Fruit fly (Drosophila melanogaster): ENCODE data around the gene CG9168.

CG9168 gene

DNA sequence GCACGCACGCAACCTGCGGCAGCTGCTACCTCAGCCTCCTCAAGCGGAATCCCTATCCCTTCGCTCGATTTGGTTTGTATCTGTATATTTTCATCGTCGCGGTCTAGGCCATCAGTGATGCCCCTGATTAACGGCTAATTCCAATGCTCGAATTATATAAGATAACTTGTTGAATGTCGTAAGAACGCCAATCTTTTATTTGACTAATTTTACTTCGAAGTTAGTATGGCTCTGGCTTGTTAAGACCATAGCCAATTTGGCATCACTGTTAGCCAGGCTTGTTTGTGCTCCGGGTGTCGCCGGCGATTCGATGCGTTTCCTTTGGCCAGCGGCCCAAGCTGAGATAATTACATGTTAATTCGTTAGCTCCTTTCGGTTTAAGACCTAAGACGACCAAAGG is 3.2 kb downstream of the CG9168 start (continued):
- no peak for TF ChIP-seq exex (tag; optimal IDR thresholded peaks at IDR 0.05)

DNA sequence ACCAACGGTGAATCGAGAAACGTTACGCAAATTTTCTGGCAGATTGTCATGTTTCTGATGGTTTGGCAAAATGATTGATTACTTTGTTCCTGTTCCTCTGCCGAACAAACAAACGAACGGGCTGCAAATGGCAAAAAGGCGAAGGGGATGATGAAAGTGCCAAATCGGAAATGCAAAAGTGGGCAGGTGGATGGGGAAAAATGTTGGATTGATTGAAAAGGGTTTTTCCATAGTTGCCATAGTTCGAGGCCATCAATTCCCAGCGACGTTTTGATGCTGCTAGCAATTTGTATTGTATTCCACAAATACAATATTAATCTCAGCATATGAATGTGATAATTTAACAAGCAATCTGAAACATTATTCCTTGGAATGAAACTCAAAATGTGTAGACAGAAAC is 5.1 kb downstream of the CG9168 start, which contains the start of gene FucTD:
FucTD (plus strand) TSS at position 301 of the 400 bp plus-strand sequence.
- TF ChIP-seq BtbVII (GFP tag; optimal IDR thresholded peaks at IDR 0.05) (no peak), CG6689 (GFP tag; IDR thresholded peaks at IDR 0.05) (no peak), psq (GFP tag; optimal IDR thresholded peaks at IDR 0.05) (no peak), Ets97D (GFP tag; optimal IDR thresholded peaks at IDR 0.05) (no peak), CG32767 (GFP tag; IDR thresholded peaks at IDR 0.05) (no peak), toy (GFP tag; IDR thresholded peaks at IDR 0.05) (no peak)

DNA sequence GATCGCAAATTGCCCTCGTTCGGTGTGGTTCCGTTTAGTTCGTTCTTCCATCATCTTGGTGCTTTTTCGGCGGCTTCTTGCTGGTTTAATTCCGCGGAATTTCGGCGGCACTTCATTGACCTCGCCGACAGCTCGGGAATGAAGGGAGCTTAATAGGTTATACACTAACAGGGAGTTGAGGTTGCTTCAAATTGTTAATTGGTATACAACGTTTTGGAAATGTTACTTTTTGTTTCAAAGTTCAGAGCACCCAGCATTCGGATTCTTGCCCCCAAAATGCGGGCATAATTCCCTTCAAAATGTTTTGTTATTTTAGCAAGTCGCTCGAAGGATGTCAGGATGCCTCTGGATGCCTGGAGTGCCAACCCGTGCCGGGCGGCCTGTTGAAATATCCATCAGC is 7.0 kb downstream of the CG9168 start:
- TF ChIP-seq row (GFP tag; IDR thresholded peaks at IDR 0.05), result 0 out of 3 replicates have a peak, but pooled peaks have one; percentile 10
- TF ChIP-seq CG13624 (GFP tag; optimal IDR thresholded peaks at IDR 0.05), result no peak

DNA sequence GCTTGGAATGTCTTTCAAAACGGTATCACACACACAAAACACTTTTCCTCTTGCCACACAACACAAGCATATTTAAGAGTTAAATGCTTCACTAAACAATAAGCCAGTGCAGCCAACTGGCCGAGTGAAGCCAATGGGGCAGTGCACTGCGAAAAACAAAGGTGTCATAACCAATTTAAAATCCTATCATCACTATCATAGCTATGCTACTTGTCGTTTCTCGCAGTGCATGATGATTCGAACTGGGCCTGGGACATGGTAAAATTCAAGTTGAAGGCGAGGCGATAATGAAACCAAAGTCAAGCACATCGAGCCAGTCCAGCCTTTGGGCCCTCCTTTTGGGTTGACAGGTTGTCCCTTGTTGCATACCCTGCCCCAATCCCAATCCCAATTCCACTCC is 8.0 kb downstream of the CG9168 start:
- TF ChIP-seq Hmx (GFP tag; optimal IDR thresholded peaks at IDR 0.05), result no peak
- peak; percentile 15 for TF ChIP-seq CG10979 (tag; optimal IDR thresholded peaks at IDR 0.05)
- peak; percentile 83 for TF ChIP-seq Ets65A (GFP tag)
- 0 out of 2 replicates have a peak, but pooled peaks have one; percentile 20 for TF ChIP-seq Xrp1 (GFP tag; IDR thresholded peaks at IDR 0.05)
- TF ChIP-seq grau (tag; optimal IDR thresholded peaks at IDR 0.05), result no peak
- peak; percentile 24; the same call in 1 of the 2 replicates for TF ChIP-seq Ptx1 (GFP tag; IDR thresholded peaks at IDR 0.05)
- TF ChIP-seq dimm (GFP tag; IDR thresholded peaks at IDR 0.05), result 0 out of 2 replicates have a peak, but pooled peaks have one; percentile 16
- TF ChIP-seq D (optimal IDR thresholded peaks at IDR 0.05), result no peak
- no peak for TF ChIP-seq D (GFP tag; optimal IDR thresholded peaks at IDR 0.05)
- 0 out of 3 replicates have a peak, but pooled peaks have one; percentile 29 for TF ChIP-seq zfh1 (GFP tag; IDR thresholded peaks at IDR 0.05)
- peak; percentile 1 for TF ChIP-seq Blimp-1 (GFP tag; optimal IDR thresholded peaks at IDR 0.05)
- TF ChIP-seq sens (GFP tag), result peak; percentile 85
- TF ChIP-seq Gug (GFP tag; IDR thresholded peaks at IDR 0.05), result peak; percentile 10; the same call in 1 of the 4 replicates
- peak; percentile 37 for TF ChIP-seq CG18262 (tag; optimal IDR thresholded peaks at IDR 0.05)
- 0 out of 3 replicates have a peak, but pooled peaks have one; percentile 24 for TF ChIP-seq CG17361 (GFP tag; IDR thresholded peaks at IDR 0.05)
- TF ChIP-seq Oli (tag; optimal IDR thresholded peaks at IDR 0.05), result peak; percentile 5
- peak; percentile 12 for TF ChIP-seq CG2712 (tag; optimal IDR thresholded peaks at IDR 0.05)
- TF ChIP-seq CG12299 (tag; optimal IDR thresholded peaks at IDR 0.05), result no peak
- peak; percentile 49; the same call in 1 of the 3 replicates for TF ChIP-seq z (GFP tag; IDR thresholded peaks at IDR 0.05)
- TF ChIP-seq phol (tag; optimal IDR thresholded peaks at IDR 0.05), result peak; percentile 19
- TF ChIP-seq ara (GFP tag; IDR thresholded peaks at IDR 0.05), result no peak
- peak; percentile 54 for TF ChIP-seq zf30C (GFP tag; optimal IDR thresholded peaks at IDR 0.05)
- TF ChIP-seq row (GFP tag; IDR thresholded peaks at IDR 0.05), result 0 out of 3 replicates have a peak, but pooled peaks have one; percentile 14
- TF ChIP-seq CG1603 (tag; optimal IDR thresholded peaks at IDR 0.05), result peak; percentile 28
- peak in 1 of 2 experiments; percentile 17 for TF ChIP-seq bsh (GFP tag; optimal IDR thresholded peaks at IDR 0.05)
- no peak for TF ChIP-seq ATbp (GFP tag; optimal IDR thresholded peaks at IDR 0.05)
- no peak for TF ChIP-seq CG2875 (GFP tag; optimal IDR thresholded peaks at IDR 0.05)

DNA sequence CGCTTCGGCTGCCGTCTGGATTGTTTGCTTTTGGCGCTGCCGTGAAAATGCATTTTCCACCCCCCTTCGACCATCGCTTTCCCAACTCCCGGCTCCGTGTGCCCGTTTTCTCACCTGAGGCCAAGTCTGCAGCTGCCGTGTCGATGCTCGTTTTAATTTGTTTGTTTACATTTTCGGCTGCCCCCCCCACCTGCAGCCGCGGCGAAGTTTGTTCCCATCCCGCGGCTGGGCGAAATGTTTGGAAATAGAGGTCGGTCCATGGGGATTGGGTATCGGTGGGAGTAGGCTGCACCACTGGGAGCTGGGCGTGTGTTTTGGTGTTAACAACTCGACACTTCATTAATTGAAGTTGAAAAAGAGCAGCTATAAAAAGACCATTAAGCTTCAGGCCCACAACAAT is 9.1 kb downstream of the CG9168 start:
- TF ChIP-seq pho (GFP tag; optimal IDR thresholded peaks at IDR 0.05) (no peak), TFAM (GFP tag; optimal IDR thresholded peaks at IDR 0.05) (no peak), CG4730 (GFP tag; IDR thresholded peaks at IDR 0.05) (no peak), Taf1 (GFP tag; IDR thresholded peaks at IDR 0.05) (no peak), Adf1 (GFP tag; IDR thresholded peaks at IDR 0.05) (no peak), yki (optimal IDR thresholded peaks at IDR 0.05) (no peak), jigr1 (GFP tag; IDR thresholded peaks at IDR 0.05) (no peak), Ptx1 (GFP tag; IDR thresholded peaks at IDR 0.05) (no peak), dati (GFP tag; IDR thresholded peaks at IDR 0.05) (no peak), ftz-f1 (GFP tag; optimal IDR thresholded peaks at IDR 0.05) (no peak), Ets65A (GFP tag) (peak; percentile 88), Fer2 (tag; optimal IDR thresholded peaks at IDR 0.05) (no peak), esg (GFP tag; conservative IDR thresholded peaks at IDR 0.05) (no peak), CG32772 (GFP tag; IDR thresholded peaks at IDR 0.05) (no peak), sr (GFP tag; IDR thresholded peaks at IDR 0.05) (0 out of 3 replicates have a peak, but pooled peaks have one; percentile 6)

Measured in whole organism, embryonic.